Worm (Caenorhabditis elegans) whole organism, L2 larva: ENCODE results near the gene C18H9.5.

Source experiments
- C34F6.9 ChIP-seq: fragments of 150-350 bp; optimal IDR thresholded peaks from 2 replicates; lab custom pipeline; 2014; ENCODE audit warnings: missing biosample characterization, missing genetic modification characterization
- F13H6.1 ChIP-seq: sonication (generic microtip); optimal IDR thresholded peaks from 2 replicates; lab custom pipeline; 2016; ENCODE audit warnings: missing genetic modification characterization, missing compliant biosample characterization
- ZK546.5 ChIP-seq: sonication (generic microtip); optimal IDR thresholded peaks from 2 replicates; lab custom pipeline; 2017; ENCODE audit warnings: missing biosample characterization, missing genetic modification characterization
- alr-1 ChIP-seq: fragments of 150-350 bp; optimal IDR thresholded peaks from 2 replicates; lab custom pipeline; 2014; ENCODE audit warnings: missing biosample characterization, missing genetic modification characterization
- aly-2 ChIP-seq: fragments of 150-350 bp; optimal IDR thresholded peaks from 2 replicates; lab custom pipeline; 2014; ENCODE audit warnings: missing biosample characterization, missing genetic modification characterization
- blmp-1 ChIP-seq: sonication (generic microtip); optimal IDR thresholded peaks from 2 replicates; lab custom pipeline; 2017; ENCODE audit warnings: missing genetic modification characterization, mild to moderate bottlenecking, missing compliant biosample characterization, antibody characterized with exemption, moderate library complexity; ENCODE audit not compliant: insufficient read depth
- ceh-16 ChIP-seq: fragments of 150-350 bp; optimal IDR thresholded peaks from 2 replicates; lab custom pipeline; 2014; ENCODE audit warnings: missing biosample characterization, missing genetic modification characterization
- crh-2 ChIP-seq: sonication (generic microtip); optimal IDR thresholded peaks from 2 replicates; lab custom pipeline; 2017; ENCODE audit warnings: missing biosample characterization, missing genetic modification characterization
- egl-27 ChIP-seq: sonication (generic microtip); optimal IDR thresholded peaks from 3 replicates; lab custom pipeline; 2017; ENCODE audit warnings: missing biosample characterization, missing genetic modification reagents, missing genetic modification characterization
- elt-1 ChIP-seq: fragments of 150-350 bp; optimal IDR thresholded peaks from 2 replicates; lab custom pipeline; 2014; ENCODE audit warnings: missing biosample characterization, missing genetic modification characterization
- fos-1 ChIP-seq: fragments of 150-350 bp; optimal IDR thresholded peaks from 2 replicates; lab custom pipeline; 2014; ENCODE audit warnings: missing biosample characterization, missing genetic modification characterization
- gmeb-1 ChIP-seq: fragments of 150-350 bp; optimal IDR thresholded peaks from 2 replicates; lab custom pipeline; 2014; ENCODE audit warnings: missing biosample characterization, missing genetic modification characterization
- lin-11 ChIP-seq: fragments of 150-350 bp; sonication (generic microtip); optimal IDR thresholded peaks from 2 replicates; lab custom pipeline; 2014; ENCODE audit warnings: missing biosample characterization, missing genetic modification characterization, inconsistent platforms, mixed read lengths
- lin-39 ChIP-seq: fragments of 150-350 bp; optimal IDR thresholded peaks from 2 replicates; lab custom pipeline; 2014; ENCODE audit warnings: missing biosample characterization, missing genetic modification reagents, missing genetic modification characterization
- lsy-2 ChIP-seq, 2 experiments: fragments of 150-350 bp in 1 of 2; sonication (generic microtip) in 1 of 2; optimal IDR thresholded peaks; 2 replicates each; lab custom pipeline; 2014 to 2017; ENCODE audit warnings: missing biosample characterization in 2 of 2, missing genetic modification characterization in 2 of 2
- mab-5 ChIP-seq: fragments of 150-350 bp; optimal IDR thresholded peaks from 2 replicates; lab custom pipeline; 2014; ENCODE audit warnings: missing biosample characterization, missing genetic modification characterization
- nhr-10 ChIP-seq: sonication (generic microtip); optimal IDR thresholded peaks from 2 replicates; lab custom pipeline; 2017; ENCODE audit warnings: missing biosample characterization, missing genetic modification characterization
- nhr-11 ChIP-seq: fragments of 150-350 bp; optimal IDR thresholded peaks from 2 replicates; lab custom pipeline; 2014; ENCODE audit warnings: missing biosample characterization, missing genetic modification characterization
- nhr-12 ChIP-seq: fragments of 150-350 bp; optimal IDR thresholded peaks from 2 replicates; lab custom pipeline; 2014; ENCODE audit warnings: missing biosample characterization, missing genetic modification characterization
- nhr-129 ChIP-seq: fragments of 150-350 bp; optimal IDR thresholded peaks from 2 replicates; lab custom pipeline; 2014; ENCODE audit warnings: missing biosample characterization, missing genetic modification characterization
- nhr-21 ChIP-seq: fragments of 150-350 bp; optimal IDR thresholded peaks from 2 replicates; lab custom pipeline; 2014; ENCODE audit warnings: missing biosample characterization, missing genetic modification characterization
- nhr-237 ChIP-seq: fragments of 150-350 bp; optimal IDR thresholded peaks from 2 replicates; lab custom pipeline; 2014; ENCODE audit warnings: missing biosample characterization, missing genetic modification characterization
- nhr-77 ChIP-seq: fragments of 150-350 bp; optimal IDR thresholded peaks from 2 replicates; lab custom pipeline; 2014; ENCODE audit warnings: missing biosample characterization, missing genetic modification characterization
- sem-4 ChIP-seq: fragments of 150-350 bp; optimal IDR thresholded peaks from 2 replicates; lab custom pipeline; 2014; ENCODE audit warnings: missing biosample characterization, missing genetic modification reagents, missing genetic modification characterization
- sma-3 ChIP-seq: sonication (generic microtip); optimal IDR thresholded peaks from 2 replicates; lab custom pipeline; 2016; ENCODE audit warnings: missing genetic modification reagents, missing genetic modification characterization, missing compliant biosample characterization
- sma-9 ChIP-seq, 2 experiments: fragments of 150-350 bp in 1 of 2; sonication (generic microtip) in 1 of 2; optimal IDR thresholded peaks; 2 replicates each; lab custom pipeline; 2014 to 2016; ENCODE audit warnings: missing genetic modification characterization in 2 of 2, mild to moderate bottlenecking in 1 of 2, missing biosample characterization in 1 of 2, missing compliant biosample characterization in 1 of 2, missing genetic modification reagents in 1 of 2, moderate library complexity in 1 of 2
- snpc-4 ChIP-seq: fragments of 150-350 bp; optimal IDR thresholded peaks from 2 replicates; lab custom pipeline; 2014; ENCODE audit warnings: missing biosample characterization, missing genetic modification characterization
- unc-55 ChIP-seq: fragments of 150-350 bp; sonication (generic microtip); optimal IDR thresholded peaks from 3 replicates; lab custom pipeline; 2014; ENCODE audit warnings: missing biosample characterization, missing genetic modification reagents, missing genetic modification characterization
- zag-1 ChIP-seq: fragments of 150-350 bp; optimal IDR thresholded peaks from 2 replicates; lab custom pipeline; 2014; ENCODE audit warnings: missing biosample characterization, missing genetic modification characterization
- ztf-1 ChIP-seq: fragments of 200-800 bp; sonication (Bioruptor generic); conservative IDR thresholded peaks from 2 replicates; pipeline ENCODE4 v1.3.6; 2022; ENCODE audit warnings: missing genetic modification characterization, missing compliant biosample characterization

Gene C18H9.5

ce11 chrII:6712177-6712981 is 17.0 kb upstream of the C18H9.5 start, which contains the start of the genes dpy-10 and T14B4.19:
Gene dpy-10, minus strand, starts transcription at chrII:6712227.
Gene T14B4.19, minus strand, starts transcription at chrII:6712931.
- TF ChIP-seq sma-3 (GFP tag; lab: Kevin White, UChicago) (peak; percentile 51), elt-1 (peak; percentile 42), nhr-237 (tag; lab: Kevin White, UChicago) (no peak), sma-9 (GFP tag; optimal IDR thresholded peaks at IDR 0.05; lab: Kevin White, UChicago) (peak; percentile 84), sma-9 (tag; optimal IDR thresholded peaks at IDR 0.05; lab: Kevin White, UChicago) (no peak), fos-1 (tag; lab: Kevin White, UChicago) (peak; percentile 33), lin-39 (no peak), nhr-10 (tag; lab: Kevin White, UChicago) (no peak), nhr-21 (tag; lab: Kevin White, UChicago) (peak; percentile 92), blmp-1 (tag; lab: Kevin White, UChicago) (peak; percentile 92), mab-5 (tag; lab: Kevin White, UChicago) (no peak), nhr-11 (tag; lab: Kevin White, UChicago) (no peak), ceh-16 (no peak), egl-27 (tag; lab: Kevin White, UChicago) (peak; percentile 9), lsy-2 (tag; optimal IDR thresholded peaks at IDR 0.05; lab: Kevin White, UChicago) (peak in 1 of 2 experiments; percentile 63), sem-4 (tag; lab: Kevin White, UChicago) (peak; percentile 16)

ce11 chrII:6710596-6710995 is 15.2 kb upstream of the C18H9.5 start:
- TF ChIP-seq ztf-1 (GFP tag; lab: Robert Waterston, UW): no peak
- TF ChIP-seq unc-55 (GFP tag; lab: Kevin White, UChicago): no peak
- TF ChIP-seq egl-27 (tag; lab: Kevin White, UChicago): no peak
- TF ChIP-seq nhr-21 (tag; lab: Kevin White, UChicago): no peak
- no peak for TF ChIP-seq F13H6.1

- TF ChIP-seq nhr-21 (tag; lab: Kevin White, UChicago) (peak; percentile 20), fos-1 (tag; lab: Kevin White, UChicago) (no peak)
Measured at ce11 chrII:6709680-6710079, 14.3 kb upstream of the C18H9.5 start.

ce11 chrII:6708980-6709379 is 13.6 kb upstream of the C18H9.5 start:
- TF ChIP-seq nhr-129 (tag; lab: Kevin White, UChicago): peak; percentile 76
- peak; percentile 76 for TF ChIP-seq F13H6.1
- TF ChIP-seq lsy-2 (tag; optimal IDR thresholded peaks at IDR 0.05; lab: Kevin White, UChicago): peak; percentile 24 to 54
- no peak for TF ChIP-seq blmp-1 (tag; lab: Kevin White, UChicago)
- peak; percentile 81 for TF ChIP-seq C34F6.9 (tag; lab: Kevin White, UChicago)
- no peak for TF ChIP-seq ZK546.5
- TF ChIP-seq unc-55 (GFP tag; lab: Kevin White, UChicago): peak; percentile 72
- TF ChIP-seq lin-11: peak; percentile 21
- peak; percentile 79 for TF ChIP-seq zag-1
- TF ChIP-seq mab-5 (tag; lab: Kevin White, UChicago): peak; percentile 60
- TF ChIP-seq egl-27 (tag; lab: Kevin White, UChicago): no peak
- TF ChIP-seq nhr-10 (tag; lab: Kevin White, UChicago): no peak
- no peak for TF ChIP-seq aly-2
- TF ChIP-seq alr-1 (tag; lab: Kevin White, UChicago): no peak
- TF ChIP-seq nhr-12 (tag; lab: Kevin White, UChicago): no peak
- peak; percentile 39 for TF ChIP-seq crh-2 (tag; lab: Kevin White, UChicago)
- no peak for TF ChIP-seq gmeb-1 (tag; lab: Kevin White, UChicago)
- no peak for TF ChIP-seq nhr-77
- TF ChIP-seq sma-9 (GFP tag; optimal IDR thresholded peaks at IDR 0.05; lab: Kevin White, UChicago): peak; percentile 57
- no peak for TF ChIP-seq sma-9 (tag; optimal IDR thresholded peaks at IDR 0.05; lab: Kevin White, UChicago)
- peak; percentile 7 for TF ChIP-seq snpc-4 (tag; lab: Kevin White, UChicago)
